Fruit fly (Drosophila melanogaster) whole organism, embryonic: ENCODE data around the gene Cfp1.

Experiments used
- Awh ChIP-seq: fragments of 200-800 bp; sonication (Bioruptor generic); IDR thresholded peaks from 2 replicates; pipeline ENCODE4, ENCODE4 v1.3.6; 2022; ENCODE audit warnings: missing biosample characterization, missing genetic modification characterization
- B-H2 ChIP-seq: fragments of 200-800 bp; sonication (Bioruptor generic); optimal IDR thresholded peaks from 2 replicates; lab custom pipeline; 2018; ENCODE audit warnings: missing biosample characterization, mild to moderate bottlenecking, missing genetic modification characterization
- CG10267 ChIP-seq: fragments of 200-800 bp; sonication (Bioruptor generic); optimal IDR thresholded peaks from 2 replicates; lab custom pipeline; 2018; ENCODE audit warnings: missing biosample characterization, mild to moderate bottlenecking, missing genetic modification characterization, moderate library complexity
- CG10565 ChIP-seq: fragments of 200-800 bp; sonication (Bioruptor generic); optimal IDR thresholded peaks from 3 replicates; lab custom pipeline; 2016; ENCODE audit warnings: missing biosample characterization, mild to moderate bottlenecking, missing genetic modification characterization
- CG13894 ChIP-seq: fragments of 200-800 bp; sonication (Bioruptor generic); optimal IDR thresholded peaks from 3 replicates; lab custom pipeline; 2018; ENCODE audit warnings: missing biosample characterization, mild to moderate bottlenecking, missing genetic modification characterization, moderate library complexity
- CG14667 ChIP-seq: fragments of 200-800 bp; sonication (Bioruptor generic); IDR thresholded peaks from 2 replicates; pipeline ENCODE4 v1.3.6; 2022; ENCODE audit warnings: missing biosample characterization, missing genetic modification characterization
- CG15696 ChIP-seq: fragments of 200-800 bp; sonication (Bioruptor generic); optimal IDR thresholded peaks from 2 replicates; lab custom pipeline; 2019; ENCODE audit warnings: missing biosample characterization, mild to moderate bottlenecking, missing genetic modification characterization, moderate library complexity
- CG1603 ChIP-seq: fragments of 200-800 bp; sonication (Bioruptor generic); optimal IDR thresholded peaks from 2 replicates; lab custom pipeline; 2019; ENCODE audit warnings: missing biosample characterization, mild to moderate bottlenecking, missing genetic modification characterization, moderate library complexity
- CG17912 ChIP-seq: fragments of 200-800 bp; sonication (Bioruptor generic); optimal IDR thresholded peaks from 2 replicates; lab custom pipeline; 2018; ENCODE audit warnings: missing biosample characterization, mild to moderate bottlenecking, missing genetic modification characterization
- CG18619 ChIP-seq: fragments of 200-800 bp; sonication (Bioruptor generic); optimal IDR thresholded peaks from 3 replicates; lab custom pipeline; 2017; ENCODE audit warnings: missing biosample characterization, mild to moderate bottlenecking, missing genetic modification characterization
- CG2116 ChIP-seq: fragments of 200-800 bp; sonication (Bioruptor generic); optimal IDR thresholded peaks from 3 replicates; lab custom pipeline; 2018; ENCODE audit warnings: missing biosample characterization, mild to moderate bottlenecking, missing genetic modification characterization
- CG32532 ChIP-seq: fragments of 200-800 bp; sonication (Bioruptor generic); IDR thresholded peaks from 2 replicates; pipeline ENCODE4 v1.3.6; 2022; ENCODE audit warnings: missing biosample characterization, missing genetic modification characterization
- CG32772 ChIP-seq: fragments of 200-800 bp; sonication (Bioruptor generic); IDR thresholded peaks from 2 replicates; pipeline ENCODE4 v1.3.6; 2022; ENCODE audit warnings: missing biosample characterization, missing genetic modification characterization
- CG3281 ChIP-seq: fragments of 200-800 bp; sonication (Bioruptor generic); optimal IDR thresholded peaks from 3 replicates; lab custom pipeline; 2017; ENCODE audit warnings: missing biosample characterization, mild to moderate bottlenecking, missing genetic modification characterization
- CG6854 ChIP-seq: fragments of 200-800 bp; sonication (Bioruptor generic); optimal IDR thresholded peaks from 3 replicates; lab custom pipeline; 2017; ENCODE audit warnings: missing biosample characterization, mild to moderate bottlenecking, missing genetic modification characterization
- CG8388 ChIP-seq: fragments of 200-800 bp; sonication (Bioruptor generic); optimal IDR thresholded peaks from 2 replicates; lab custom pipeline; 2019; ENCODE audit warnings: missing biosample characterization, mild to moderate bottlenecking, missing genetic modification characterization, moderate library complexity
- CG8924 ChIP-seq: fragments of 200-800 bp; optimal IDR thresholded peaks from 3 replicates; lab custom pipeline; 2019; ENCODE audit warnings: missing biosample characterization, mild to moderate bottlenecking, missing genetic modification characterization, moderate library complexity
- CG9797 ChIP-seq: fragments of 200-800 bp; sonication (Bioruptor generic); optimal IDR thresholded peaks from 3 replicates; lab custom pipeline; 2018; ENCODE audit warnings: missing biosample characterization, mild to moderate bottlenecking, missing genetic modification characterization
- Deaf1 ChIP-seq: fragments of 200-800 bp; optimal IDR thresholded peaks from 3 replicates; lab custom pipeline; 2019; ENCODE audit warnings: missing biosample characterization, mild to moderate bottlenecking, missing genetic modification characterization, moderate library complexity
- Drgx ChIP-seq: fragments of 200-800 bp; sonication (Bioruptor generic); IDR thresholded peaks from 2 replicates; pipeline ENCODE4 v1.3.6; 2022; ENCODE audit warnings: missing biosample characterization, missing genetic modification characterization
- E2f1 ChIP-seq: fragments of 200-800 bp; sonication (Bioruptor generic); IDR thresholded peaks from 2 replicates; pipeline ENCODE4 v1.3.6; 2022; ENCODE audit warnings: missing biosample characterization, missing genetic modification characterization
- Eip74EF ChIP-seq, 2 experiments: fragments of 200-800 bp in 1 of 2; fragments of >200 bp in 1 of 2; sonication (Bioruptor generic) in 1 of 2; optimal IDR thresholded peaks; 2 replicates each; lab custom pipeline; 2017 to 2019; ENCODE audit warnings: missing biosample characterization in 2 of 2, missing genetic modification characterization in 2 of 2, mild to moderate bottlenecking in 1 of 2, moderate library complexity in 1 of 2
- Fer2 ChIP-seq: fragments of 200-800 bp; sonication (Bioruptor generic); optimal IDR thresholded peaks from 2 replicates; lab custom pipeline; 2018; ENCODE audit warnings: missing biosample characterization, mild to moderate bottlenecking, missing genetic modification characterization, moderate library complexity
- HLHmδ ChIP-seq: fragments of 200-800 bp; sonication (Bioruptor generic); optimal IDR thresholded peaks from 2 replicates; lab custom pipeline; 2018; ENCODE audit warnings: missing biosample characterization, mild to moderate bottlenecking, missing genetic modification characterization, moderate library complexity
- HmgD ChIP-seq: fragments of 200-800 bp; sonication (Bioruptor generic); optimal IDR thresholded peaks from 3 replicates; lab custom pipeline; 2016; ENCODE audit warnings: missing biosample characterization, missing genetic modification characterization
- Hmx ChIP-seq: fragments of 200-800 bp; sonication (Bioruptor generic); optimal IDR thresholded peaks from 2 replicates; lab custom pipeline; 2016; ENCODE audit warnings: missing biosample characterization, missing genetic modification characterization
- Jarid2 ChIP-seq: fragments of 200-800 bp; sonication (Bioruptor generic); optimal IDR thresholded peaks from 3 replicates; lab custom pipeline; 2017; ENCODE audit warnings: mild to moderate bottlenecking, missing biosample characterization, missing genetic modification reagents, missing genetic modification characterization
- MTF-1 ChIP-seq: fragments of 200-800 bp; sonication (Bioruptor generic); optimal IDR thresholded peaks from 2 replicates; lab custom pipeline; 2018; ENCODE audit warnings: missing biosample characterization, mild to moderate bottlenecking, missing genetic modification characterization, borderline replicate concordance
- Myb ChIP-seq: fragments of 200-800 bp; sonication (Bioruptor generic); optimal IDR thresholded peaks from 2 replicates; lab custom pipeline; 2016; ENCODE audit warnings: missing biosample characterization, missing genetic modification characterization
- NC2α ChIP-seq: fragments of 200-800 bp; sonication (Bioruptor generic); optimal IDR thresholded peaks from 2 replicates; lab custom pipeline; 2016; ENCODE audit warnings: missing biosample characterization, missing genetic modification characterization
- Ptx1 ChIP-seq: fragments of 200-800 bp; sonication (Bioruptor generic); IDR thresholded peaks from 2 replicates; pipeline ENCODE4 v1.3.6; 2022; ENCODE audit warnings: missing biosample characterization, missing genetic modification characterization
- Six4 ChIP-seq: fragments of 200-800 bp; sonication (Bioruptor generic); optimal IDR thresholded peaks from 2 replicates; lab custom pipeline; 2016; ENCODE audit warnings: missing biosample characterization, missing genetic modification characterization
- Vsx1 ChIP-seq: fragments of 200-800 bp; sonication (Bioruptor generic); optimal IDR thresholded peaks from 2 replicates; lab custom pipeline; 2017; ENCODE audit warnings: missing biosample characterization, mild to moderate bottlenecking, missing genetic modification characterization, missing genetic modification reagents
- ab ChIP-seq: fragments of 200-800 bp; sonication (Bioruptor generic); optimal IDR thresholded peaks from 2 replicates; lab custom pipeline; 2016; ENCODE audit warnings: missing biosample characterization, missing genetic modification characterization
- amos ChIP-seq: fragments of 200-800 bp; sonication (Bioruptor generic); IDR thresholded peaks from 2 replicates; pipeline ENCODE4 v1.3.6; 2022; ENCODE audit warnings: missing biosample characterization, missing genetic modification characterization; ENCODE audit not compliant: partially characterized antibody
- cg ChIP-seq: fragments of 200-800 bp; sonication (Bioruptor generic); optimal IDR thresholded peaks from 3 replicates; lab custom pipeline; 2019; ENCODE audit warnings: missing biosample characterization, mild to moderate bottlenecking, missing genetic modification characterization, moderate library complexity
- chif ChIP-seq, 2 experiments: fragments of 200-800 bp; sonication (Bioruptor generic); optimal IDR thresholded peaks; 3 replicates each; lab custom pipeline; 2016; ENCODE audit warnings: missing biosample characterization in 2 of 2, missing genetic modification characterization in 2 of 2
- chn ChIP-seq: fragments of 200-800 bp; sonication (Bioruptor generic); optimal IDR thresholded peaks from 2 replicates; lab custom pipeline; 2016; ENCODE audit warnings: missing biosample characterization, missing genetic modification characterization
- crp ChIP-seq, 2 experiments: fragments of 200-800 bp; sonication (Bioruptor generic); optimal IDR thresholded peaks; 2 replicates in 1 of 2; 3 replicates in 1 of 2; lab custom pipeline; 2017; ENCODE audit warnings: missing biosample characterization in 2 of 2, missing genetic modification characterization in 2 of 2, mild to moderate bottlenecking in 1 of 2, moderate library complexity in 1 of 2
- gem ChIP-seq: fragments of 200-800 bp; sonication (Bioruptor generic); optimal IDR thresholded peaks from 2 replicates; lab custom pipeline; 2019; ENCODE audit warnings: missing biosample characterization, mild to moderate bottlenecking, missing genetic modification characterization, moderate library complexity
- knrl ChIP-seq: fragments of 200-800 bp; sonication (Bioruptor generic); IDR thresholded peaks from 3 replicates; pipeline ENCODE4 v1.3.6; 2022; ENCODE audit warnings: missing biosample characterization, missing genetic modification characterization; ENCODE audit not compliant: partially characterized antibody
- maf-S ChIP-seq: fragments of 200-800 bp; sonication (Bioruptor generic); optimal IDR thresholded peaks from 2 replicates; lab custom pipeline; 2016; ENCODE audit warnings: missing biosample characterization, missing genetic modification characterization
- mld ChIP-seq: fragments of 200-800 bp; sonication (Bioruptor generic); IDR thresholded peaks from 3 replicates; pipeline ENCODE4 v1.3.6; 2022; ENCODE audit warnings: missing biosample characterization, missing genetic modification characterization; ENCODE audit not compliant: partially characterized antibody
- row ChIP-seq: fragments of 200-800 bp; sonication (Bioruptor generic); IDR thresholded peaks from 3 replicates; pipeline ENCODE4 v1.3.6; 2022; ENCODE audit warnings: missing biosample characterization, missing genetic modification characterization
- scrt ChIP-seq: fragments of 200-800 bp; sonication (Bioruptor generic); optimal IDR thresholded peaks from 2 replicates; lab custom pipeline; 2018; ENCODE audit warnings: missing biosample characterization, mild to moderate bottlenecking, missing genetic modification characterization, moderate library complexity
- sens ChIP-seq: fragments of 200-800 bp; sonication (Bioruptor generic); peaks from one replicate; lab custom pipeline; 2016; ENCODE audit warnings: missing biosample characterization, missing genetic modification characterization
- sug ChIP-seq: fragments of 200-800 bp; optimal IDR thresholded peaks from 2 replicates; lab custom pipeline; 2019; ENCODE audit warnings: missing biosample characterization, mild to moderate bottlenecking, missing genetic modification characterization, moderate library complexity
- vfl ChIP-seq: fragments of 200-800 bp; sonication (Bioruptor generic); optimal IDR thresholded peaks from 2 replicates; lab custom pipeline; 2016; ENCODE audit warnings: missing biosample characterization, missing genetic modification characterization

Gene Cfp1

dm6 chrX:9317100-9317499, 44.3 kb upstream of the Cfp1 start:
- TF ChIP-seq ab (no peak), sens (GFP tag; lab: Kevin White, UChicago) (peak; percentile 18), Awh (no peak), chn (no peak), amos (GFP tag; lab: Robert Waterston, UW) (no peak), CG6854 (GFP tag; lab: Kevin White, UChicago) (no peak), CG1603 (tag; lab: Kevin White, UChicago) (peak; percentile 20), HmgD (GFP tag; lab: Kevin White, UChicago) (no peak)

DNA sequence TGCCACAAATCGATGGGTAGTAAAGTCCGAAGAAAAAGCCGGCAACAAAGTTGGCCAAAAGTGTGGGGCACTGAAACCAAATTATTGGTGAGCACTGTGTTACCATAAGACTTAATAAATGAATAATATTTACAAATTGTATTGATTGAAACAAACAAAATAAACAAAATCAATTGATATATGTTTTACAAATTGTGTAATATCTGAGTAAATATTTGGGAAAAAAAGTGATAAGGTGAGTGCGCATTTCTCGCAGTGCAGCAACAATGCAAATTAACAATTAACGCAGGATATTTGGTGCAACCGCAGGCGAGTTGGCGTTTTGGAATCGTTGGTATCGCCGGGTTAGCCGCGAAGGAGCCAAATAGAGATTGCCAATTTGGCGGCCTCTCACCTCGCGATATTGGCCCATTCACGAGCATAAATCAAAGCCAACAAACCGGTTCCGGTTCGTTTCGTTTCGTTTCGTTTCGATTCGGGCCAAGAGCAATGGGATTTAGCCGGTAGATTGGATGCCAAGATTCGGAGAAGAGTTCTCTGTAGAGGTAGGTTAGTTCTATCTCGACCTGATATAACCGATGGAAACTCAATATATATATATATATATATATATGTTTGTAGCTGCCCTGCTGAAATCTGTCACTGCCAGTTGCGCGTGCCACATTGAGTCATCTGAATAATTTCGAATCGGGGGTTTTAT, 37.3 kb upstream of the Cfp1 start:
- TF ChIP-seq CG9797 (GFP tag; lab: Kevin White, UChicago) (no peak), CG10267 (tag; lab: Kevin White, UChicago) (no peak), CG2116 (GFP tag; lab: Kevin White, UChicago) (no peak), Eip74EF (GFP tag; optimal IDR thresholded peaks at IDR 0.05; lab: Kevin White, UChicago) (no peak), MTF-1 (no peak), Myb (no peak), cg (GFP tag; lab: Kevin White, UChicago) (no peak), CG8388 (no peak), Vsx1 (no peak), NC2α (no peak), CG15696 (no peak), row (0 out of 3 replicates have a peak, but pooled peaks have one; percentile 12), E2f1 (no peak), CG10565 (GFP tag; lab: Kevin White, UChicago) (no peak), Hmx (GFP tag; lab: Kevin White, UChicago) (no peak), CG14667 (no peak), knrl (GFP tag; lab: Robert Waterston, UW) (no peak), HLHmδ (no peak), CG17912 (GFP tag; lab: Kevin White, UChicago) (no peak), Fer2 (tag; lab: Kevin White, UChicago) (no peak), mld (GFP tag; lab: Robert Waterston, UW) (no peak), CG18619 (GFP tag; lab: Kevin White, UChicago) (no peak), Six4 (no peak), sug (tag; lab: Kevin White, UChicago) (no peak), chif (GFP tag; optimal IDR thresholded peaks at IDR 0.05; lab: Kevin White, UChicago) (no peak), CG3281 (GFP tag; lab: Kevin White, UChicago) (no peak), CG13894 (tag; lab: Kevin White, UChicago) (peak; percentile 75), CG32532 (GFP tag; lab: Robert Waterston, UW) (no peak), Jarid2 (GFP tag; lab: Kevin White, UChicago) (no peak), CG8924 (no peak), CG32772 (GFP tag; lab: Robert Waterston, UW) (no peak), crp (GFP tag; optimal IDR thresholded peaks at IDR 0.05; lab: Kevin White, UChicago) (no peak), vfl (no peak), Deaf1 (tag; lab: Kevin White, UChicago) (peak; percentile 66), maf-S (no peak), Drgx (no peak), B-H2 (GFP tag; lab: Kevin White, UChicago) (no peak), gem (peak; percentile 13), scrt (GFP tag; lab: Kevin White, UChicago) (no peak), Ptx1 (peak; percentile 43)
